Fruit fly (Drosophila melanogaster) whole organism, embryonic: ENCODE data around the gene CG13631.

Source experiments
- Atf3 ChIP-seq: fragments of 200-800 bp; sonication (Bioruptor generic); optimal IDR thresholded peaks from 3 replicates; lab custom pipeline; 2016; ENCODE audit warnings: missing biosample characterization, missing genetic modification characterization
- CG10462 ChIP-seq: fragments of 200-800 bp; sonication (Bioruptor generic); optimal IDR thresholded peaks from 2 replicates; lab custom pipeline; 2016; ENCODE audit warnings: missing biosample characterization, missing genetic modification characterization
- CG10654 ChIP-seq: fragments of 200-800 bp; sonication (Bioruptor generic); optimal IDR thresholded peaks from 2 replicates; lab custom pipeline; 2016; ENCODE audit warnings: missing biosample characterization, missing genetic modification characterization
- CG11398 ChIP-seq: fragments of 200-800 bp; sonication (Bioruptor generic); optimal IDR thresholded peaks from 2 replicates; lab custom pipeline; 2016; ENCODE audit warnings: missing biosample characterization, missing genetic modification characterization
- CG11504 ChIP-seq: fragments of 200-800 bp; sonication (Bioruptor generic); optimal IDR thresholded peaks from 3 replicates; lab custom pipeline; 2019; ENCODE audit warnings: missing biosample characterization, mild to moderate bottlenecking, missing genetic modification characterization, moderate library complexity
- CG11695 ChIP-seq: fragments of 200-800 bp; sonication (Bioruptor generic); IDR thresholded peaks from 3 replicates; pipeline ENCODE4 v1.3.6; 2022; ENCODE audit warnings: missing biosample characterization, missing genetic modification characterization
- CG12299 ChIP-seq: fragments of 200-800 bp; sonication (Bioruptor generic); optimal IDR thresholded peaks from 2 replicates; lab custom pipeline; 2018; ENCODE audit warnings: missing biosample characterization, mild to moderate bottlenecking, missing genetic modification characterization
- CG12659 ChIP-seq: fragments of 200-800 bp; sonication (Bioruptor generic); optimal IDR thresholded peaks from 3 replicates; lab custom pipeline; 2017; ENCODE audit warnings: mild to moderate bottlenecking, missing biosample characterization, missing genetic modification reagents, missing genetic modification characterization
- CG12769 ChIP-seq: fragments of 200-800 bp; sonication (Bioruptor generic); optimal IDR thresholded peaks from 2 replicates; lab custom pipeline; 2019; ENCODE audit warnings: missing biosample characterization, mild to moderate bottlenecking, missing genetic modification characterization, moderate library complexity
- CG17328 ChIP-seq: fragments of 200-800 bp; sonication (Bioruptor generic); IDR thresholded peaks from 2 replicates; pipeline ENCODE4 v1.3.6; 2022; ENCODE audit warnings: missing biosample characterization, missing genetic modification characterization
- CG17568 ChIP-seq: fragments of 200-800 bp; sonication (Bioruptor generic); optimal IDR thresholded peaks from 2 replicates; lab custom pipeline; 2018; ENCODE audit warnings: missing biosample characterization, mild to moderate bottlenecking, missing genetic modification characterization, moderate library complexity
- CG17612 ChIP-seq: fragments of 200-800 bp; sonication (Bioruptor generic); IDR thresholded peaks from 2 replicates; pipeline ENCODE4 v1.3.6; 2022; ENCODE audit warnings: missing biosample characterization, missing genetic modification characterization
- CG2116 ChIP-seq: fragments of 200-800 bp; sonication (Bioruptor generic); optimal IDR thresholded peaks from 3 replicates; lab custom pipeline; 2018; ENCODE audit warnings: missing biosample characterization, mild to moderate bottlenecking, missing genetic modification characterization
- CG31441 ChIP-seq: fragments of 200-800 bp; sonication (Bioruptor generic); IDR thresholded peaks from 2 replicates; pipeline ENCODE4 v1.3.6; 2022; ENCODE audit warnings: missing biosample characterization, missing genetic modification characterization
- CG32767 ChIP-seq: fragments of 200-800 bp; sonication (Bioruptor generic); IDR thresholded peaks from 2 replicates; pipeline ENCODE4 v1.3.6; 2022; ENCODE audit warnings: missing biosample characterization, missing genetic modification characterization
- CG3281 ChIP-seq: fragments of 200-800 bp; sonication (Bioruptor generic); optimal IDR thresholded peaks from 3 replicates; lab custom pipeline; 2017; ENCODE audit warnings: missing biosample characterization, mild to moderate bottlenecking, missing genetic modification characterization
- CG34422 ChIP-seq: fragments of 200-800 bp; sonication (Bioruptor generic); IDR thresholded peaks from 3 replicates; pipeline ENCODE4 v1.3.6; 2022; ENCODE audit warnings: missing biosample characterization, missing genetic modification characterization
- CG3995 ChIP-seq: fragments of 200-800 bp; sonication (Bioruptor generic); optimal IDR thresholded peaks from 3 replicates; lab custom pipeline; 2016; ENCODE audit warnings: missing biosample characterization, missing genetic modification characterization
- CG7786 ChIP-seq: fragments of 200-800 bp; sonication (Bioruptor generic); optimal IDR thresholded peaks from 2 replicates; lab custom pipeline; 2016; ENCODE audit warnings: missing biosample characterization, missing genetic modification characterization
- CG7928 ChIP-seq: fragments of 200-800 bp; sonication (Bioruptor generic); optimal IDR thresholded peaks from 2 replicates; lab custom pipeline; 2017; ENCODE audit warnings: missing biosample characterization, mild to moderate bottlenecking, missing genetic modification characterization
- CG8281 ChIP-seq: fragments of 200-800 bp; sonication (Bioruptor generic); optimal IDR thresholded peaks from 2 replicates; lab custom pipeline; 2018; ENCODE audit warnings: missing biosample characterization, mild to moderate bottlenecking, missing genetic modification characterization, moderate library complexity
- CG9797 ChIP-seq: fragments of 200-800 bp; sonication (Bioruptor generic); optimal IDR thresholded peaks from 3 replicates; lab custom pipeline; 2018; ENCODE audit warnings: missing biosample characterization, mild to moderate bottlenecking, missing genetic modification characterization
- GATAe ChIP-seq: fragments of 200-800 bp; sonication (Bioruptor generic); conservative IDR thresholded peaks from 2 replicates; pipeline ENCODE4 v1.3.6; 2022; ENCODE audit warnings: missing biosample characterization, missing genetic modification characterization
- Gug ChIP-seq: fragments of 200-800 bp; sonication (Bioruptor generic); IDR thresholded peaks from 4 replicates; pipeline ENCODE4 v1.3.6; 2022; ENCODE audit warnings: missing biosample characterization, missing genetic modification characterization
- HLHmδ ChIP-seq: fragments of 200-800 bp; sonication (Bioruptor generic); optimal IDR thresholded peaks from 2 replicates; lab custom pipeline; 2018; ENCODE audit warnings: missing biosample characterization, mild to moderate bottlenecking, missing genetic modification characterization, moderate library complexity
- Lim3 ChIP-seq: fragments of 200-800 bp; sonication (Bioruptor generic); IDR thresholded peaks from 2 replicates; pipeline ENCODE4 v1.3.6; 2022; ENCODE audit warnings: missing biosample characterization, missing genetic modification characterization
- Meics ChIP-seq: fragments of 200-800 bp; sonication (Bioruptor generic); optimal IDR thresholded peaks from 2 replicates; lab custom pipeline; 2017; ENCODE audit warnings: missing biosample characterization, mild to moderate bottlenecking, missing genetic modification characterization
- NC2β ChIP-seq: fragments of 200-800 bp; sonication (Bioruptor generic); optimal IDR thresholded peaks from 2 replicates; lab custom pipeline; 2016; ENCODE audit warnings: missing biosample characterization, missing genetic modification characterization
- Nf-YB ChIP-seq: fragments of 200-800 bp; sonication (Bioruptor generic); optimal IDR thresholded peaks from 3 replicates; lab custom pipeline; 2019; ENCODE audit warnings: missing biosample characterization, mild to moderate bottlenecking, missing genetic modification characterization, moderate library complexity
- Ssrp ChIP-seq: fragments of 200-800 bp; sonication (Bioruptor generic); optimal IDR thresholded peaks from 2 replicates; lab custom pipeline; 2018; ENCODE audit warnings: missing biosample characterization, mild to moderate bottlenecking, missing genetic modification characterization, moderate library complexity
- Xbp1 ChIP-seq: fragments of 200-800 bp; sonication (Bioruptor generic); optimal IDR thresholded peaks from 3 replicates; lab custom pipeline; 2016; ENCODE audit warnings: missing biosample characterization, mild to moderate bottlenecking, missing genetic modification characterization
- bab2 ChIP-seq: fragments of 200-800 bp; sonication (Bioruptor generic); optimal IDR thresholded peaks from 2 replicates; lab custom pipeline; 2016; ENCODE audit warnings: missing biosample characterization, missing genetic modification characterization
- bcd ChIP-seq: fragments of 200-800 bp; sonication (Bioruptor generic); optimal IDR thresholded peaks from 2 replicates; lab custom pipeline; 2017; ENCODE audit warnings: missing biosample characterization, mild to moderate bottlenecking, missing genetic modification characterization
- caup ChIP-seq: fragments of 200-800 bp; sonication (Bioruptor generic); optimal IDR thresholded peaks from 3 replicates; lab custom pipeline; 2017; ENCODE audit warnings: missing biosample characterization, mild to moderate bottlenecking, missing genetic modification characterization, moderate library complexity; ENCODE audit not compliant: severe bottlenecking
- ci ChIP-seq: fragments of 200-800 bp; sonication (Bioruptor generic); IDR thresholded peaks from 3 replicates; pipeline ENCODE4 v1.3.6; 2022; ENCODE audit warnings: missing biosample characterization, missing genetic modification characterization
- crol ChIP-seq: fragments of 200-800 bp; sonication (Bioruptor generic); IDR thresholded peaks from 2 replicates; pipeline ENCODE4 v1.3.6; 2022; ENCODE audit warnings: missing biosample characterization, missing genetic modification characterization
- da ChIP-seq: fragments of 200-800 bp; sonication (Bioruptor generic); optimal IDR thresholded peaks from 2 replicates; lab custom pipeline; 2016; ENCODE audit warnings: missing biosample characterization, missing genetic modification characterization
- dpn ChIP-seq, 2 experiments: fragments of 200-800 bp; sonication (Bioruptor generic); optimal IDR thresholded peaks; 3 replicates each; lab custom pipeline; 2016; ENCODE audit warnings: missing biosample characterization in 2 of 2, missing genetic modification characterization in 2 of 2
- en ChIP-seq: fragments of 200-800 bp; sonication (Bioruptor generic); optimal IDR thresholded peaks from 2 replicates; lab custom pipeline; 2016; ENCODE audit warnings: missing biosample characterization, missing genetic modification characterization
- eyg ChIP-seq: fragments of 200-800 bp; sonication (Bioruptor generic); optimal IDR thresholded peaks from 3 replicates; lab custom pipeline; 2016; ENCODE audit warnings: missing biosample characterization, missing genetic modification characterization
- lola ChIP-seq, 3 experiments: fragments of >200 bp in 2 of 3; fragments of 200-800 bp in 1 of 3; sonication (Bioruptor generic) in 1 of 3; optimal IDR thresholded peaks; 2 replicates each; lab custom pipeline; 2017 to 2019; ENCODE audit warnings: missing biosample characterization in 3 of 3, missing genetic modification characterization in 3 of 3, mild to moderate bottlenecking in 1 of 3, moderate library complexity in 1 of 3
- pita ChIP-seq: fragments of 200-800 bp; sonication (Bioruptor generic); optimal IDR thresholded peaks from 2 replicates; lab custom pipeline; 2017; ENCODE audit warnings: missing biosample characterization, mild to moderate bottlenecking, missing genetic modification characterization
- rib ChIP-seq: fragments of 200-800 bp; sonication (Bioruptor generic); IDR thresholded peaks from 2 replicates; pipeline ENCODE4 v1.3.6; 2022; ENCODE audit warnings: missing biosample characterization, missing genetic modification characterization
- run ChIP-seq: fragments of 200-800 bp; sonication (Bioruptor generic); optimal IDR thresholded peaks from 3 replicates; lab custom pipeline; 2018; ENCODE audit warnings: missing biosample characterization, mild to moderate bottlenecking, missing genetic modification characterization
- slp2 ChIP-seq: fragments of 200-800 bp; sonication (Bioruptor generic); optimal IDR thresholded peaks from 2 replicates; lab custom pipeline; 2016; ENCODE audit warnings: missing biosample characterization, missing genetic modification characterization
- sr ChIP-seq: fragments of 200-800 bp; sonication (Bioruptor generic); IDR thresholded peaks from 3 replicates; pipeline ENCODE4 v1.3.6; 2022; ENCODE audit warnings: missing biosample characterization, missing genetic modification characterization
- tll ChIP-seq, 2 experiments: fragments of 200-800 bp in 1 of 2; fragments of >200 bp in 1 of 2; sonication (Bioruptor generic) in 1 of 2; optimal IDR thresholded peaks; 2 replicates each; lab custom pipeline; 2017 to 2019; ENCODE audit warnings: missing biosample characterization in 2 of 2, missing genetic modification characterization in 2 of 2, mild to moderate bottlenecking in 1 of 2, moderate library complexity in 1 of 2
- trem ChIP-seq: fragments of 200-800 bp; optimal IDR thresholded peaks from 3 replicates; lab custom pipeline; 2019; ENCODE audit warnings: missing biosample characterization, mild to moderate bottlenecking, missing genetic modification characterization, moderate library complexity

Gene CG13631

dm6 chr3R:24768538-24769401 lies at the start of gene CG13631 (continued):
- no peak for TF ChIP-seq GATAe
- peak in 1 of 3 experiments; percentile 96 for TF ChIP-seq lola (GFP tag; optimal IDR thresholded peaks at IDR 0.05; lab: Kevin White, UChicago)
- TF ChIP-seq NC2β (GFP tag; lab: Kevin White, UChicago) = peak; percentile 95
- peak; percentile 66; the same call in 1 of the 2 replicates for TF ChIP-seq CG17612
- TF ChIP-seq CG32767 = peak; percentile 89
- peak; percentile 32 for TF ChIP-seq CG9797 (GFP tag; lab: Kevin White, UChicago)
- TF ChIP-seq sr (GFP tag; lab: Robert Waterston, UW) = peak; percentile 49; the same call in 1 of the 3 replicates
- peak; percentile 80 for TF ChIP-seq Nf-YB
- peak; percentile 80 for TF ChIP-seq CG8281 (tag; lab: Kevin White, UChicago)
- TF ChIP-seq Ssrp (tag; lab: Kevin White, UChicago) = peak; percentile 98
- TF ChIP-seq en = peak; percentile 91
- TF ChIP-seq slp2 (GFP tag; lab: Kevin White, UChicago) = peak; percentile 97
- peak; percentile 82 for TF ChIP-seq CG17568
- TF ChIP-seq da = peak; percentile 72
- peak; percentile 69 for TF ChIP-seq caup (GFP tag; lab: Kevin White, UChicago)
- TF ChIP-seq CG11398 = peak; percentile 88
- peak; percentile 96 for TF ChIP-seq CG11504 (tag; lab: Kevin White, UChicago)
- peak; percentile 93 for TF ChIP-seq CG10654 (GFP tag; lab: Kevin White, UChicago)
- peak; percentile 88; the same call in 3 of the 4 replicates for TF ChIP-seq Gug (GFP tag; lab: Robert Waterston, UW)
- TF ChIP-seq Xbp1 (GFP tag; lab: Kevin White, UChicago) = peak; percentile 96
- TF ChIP-seq HLHmδ (GFP tag; lab: Kevin White, UChicago) = no peak
- TF ChIP-seq bab2 (GFP tag; lab: Kevin White, UChicago) = peak; percentile 94
- no peak for TF ChIP-seq tll (GFP tag; optimal IDR thresholded peaks at IDR 0.05; lab: Kevin White, UChicago)
- TF ChIP-seq CG17328 = peak; percentile 91
- TF ChIP-seq CG7786 = peak; percentile 88
- TF ChIP-seq run = peak; percentile 91
- TF ChIP-seq eyg (GFP tag; lab: Kevin White, UChicago) = peak; percentile 84
- peak; percentile 90 for TF ChIP-seq CG12659
- peak; percentile 68 for TF ChIP-seq CG2116 (GFP tag; lab: Kevin White, UChicago)
- peak; percentile 97 for TF ChIP-seq crol (GFP tag; lab: Robert Waterston, UW)
- peak; percentile 88; the same call in 2 of the 3 replicates for TF ChIP-seq CG34422
- TF ChIP-seq Meics (GFP tag; lab: Kevin White, UChicago) = peak; percentile 68
- TF ChIP-seq rib (GFP tag; lab: Robert Waterston, UW) = no peak
- peak; percentile 72 for TF ChIP-seq CG3281 (GFP tag; lab: Kevin White, UChicago)
- TF ChIP-seq CG31441 (GFP tag; lab: Robert Waterston, UW) = peak; percentile 97
- TF ChIP-seq ci (GFP tag; lab: Robert Waterston, UW) = peak; percentile 95
- TF ChIP-seq Lim3 (GFP tag; lab: Robert Waterston, UW) = peak; percentile 66
- peak; percentile 21 for TF ChIP-seq CG3995 (GFP tag; lab: Kevin White, UChicago)
- TF ChIP-seq CG11695 (GFP tag; lab: Robert Waterston, UW) = peak; percentile 89
- peak; percentile 78 for TF ChIP-seq CG12299 (tag; lab: Kevin White, UChicago)
- peak; percentile 94 for TF ChIP-seq trem (tag; lab: Kevin White, UChicago)
- TF ChIP-seq CG12769 (tag; lab: Kevin White, UChicago) = peak; percentile 26
- TF ChIP-seq Atf3 (GFP tag; lab: Kevin White, UChicago) = peak; percentile 96
- no peak for TF ChIP-seq pita
- TF ChIP-seq CG7928 (GFP tag; lab: Kevin White, UChicago) = no peak
- TF ChIP-seq CG10462 (GFP tag; lab: Kevin White, UChicago) = peak; percentile 96
- peak; percentile 96 for TF ChIP-seq bcd
- TF ChIP-seq dpn (GFP tag; optimal IDR thresholded peaks at IDR 0.05; lab: Kevin White, UChicago) = peak; percentile 93 to 94
